Fruit fly (Drosophila melanogaster): ENCODE measurements around the gene Mst36Fa.

The Mst36Fa gene

DNA sequence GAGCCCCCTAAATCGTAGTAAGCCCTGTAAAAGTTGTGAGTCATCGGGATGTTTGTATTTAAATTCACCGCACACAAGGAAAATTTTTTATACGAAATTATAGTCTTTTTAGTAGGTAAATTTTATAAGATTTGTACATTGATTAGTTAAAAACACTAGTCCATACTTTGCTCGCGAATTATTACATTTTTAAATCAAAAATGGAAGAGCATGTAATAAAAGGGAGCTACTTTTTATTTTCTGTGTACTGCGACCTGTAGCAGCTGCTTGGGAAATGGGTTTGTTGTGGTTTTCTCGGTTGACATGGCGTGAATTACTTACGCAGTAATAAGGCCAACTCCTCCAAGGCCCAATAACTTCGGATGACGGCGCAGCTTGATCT lies 17.9 kb upstream of the Mst36Fa start:
- 0 out of 2 replicates have a peak, but pooled peaks have one; percentile 4 for TF ChIP-seq Adf1 (GFP tag; IDR thresholded peaks at IDR 0.05)
- peak; percentile 75 for TF ChIP-seq slbo (GFP tag; IDR thresholded peaks at IDR 0.05)
- TF ChIP-seq ttk (GFP tag; IDR thresholded peaks at IDR 0.05): peak; percentile 34; the same call in 1 of the 2 replicates
- peak; percentile 61 for TF ChIP-seq CG11504 (tag; optimal IDR thresholded peaks at IDR 0.05)
- TF ChIP-seq NC2β (GFP tag; optimal IDR thresholded peaks at IDR 0.05): peak; percentile 24
- TF ChIP-seq CG10979 (tag; optimal IDR thresholded peaks at IDR 0.05): peak; percentile 8
- TF ChIP-seq CG11456 (GFP tag; IDR thresholded peaks at IDR 0.05): 0 out of 3 replicates have a peak, but pooled peaks have one; percentile 34
- peak; percentile 38 for TF ChIP-seq CG16863 (GFP tag; optimal IDR thresholded peaks at IDR 0.05)
- TF ChIP-seq ind (GFP tag; optimal IDR thresholded peaks at IDR 0.05): peak; percentile 22
- no peak; the same call in 1 of the 2 replicates for TF ChIP-seq CG10366 (GFP tag; IDR thresholded peaks at IDR 0.05)
- TF ChIP-seq psq (GFP tag; optimal IDR thresholded peaks at IDR 0.05): no peak
- TF ChIP-seq sisA (GFP tag; IDR thresholded peaks at IDR 0.05): peak; percentile 36; the same call in 1 of the 2 replicates
- TF ChIP-seq repo (GFP tag; optimal IDR thresholded peaks at IDR 0.05): no peak
- TF ChIP-seq CG3407 (GFP tag; optimal IDR thresholded peaks at IDR 0.05): no peak
- TF ChIP-seq klu (GFP tag; IDR thresholded peaks at IDR 0.05): no peak
- no peak for TF ChIP-seq nerfin-1 (tag; optimal IDR thresholded peaks at IDR 0.05)
- no peak for TF ChIP-seq Lhr (GFP tag; optimal IDR thresholded peaks at IDR 0.05)
- no peak for TF ChIP-seq h (optimal IDR thresholded peaks at IDR 0.05)
- peak; percentile 62 for TF ChIP-seq CG11695 (GFP tag; IDR thresholded peaks at IDR 0.05)
- TF ChIP-seq sqz (GFP tag; optimal IDR thresholded peaks at IDR 0.05): no peak
- no peak for TF ChIP-seq stwl (tag; optimal IDR thresholded peaks at IDR 0.05)
- TF ChIP-seq CG11247 (GFP tag; IDR thresholded peaks at IDR 0.05): no peak
- no peak for TF ChIP-seq CG34224 (GFP tag; IDR thresholded peaks at IDR 0.05; ENCODE audit: partially characterized antibody)
- TF ChIP-seq E2f1 (GFP tag; IDR thresholded peaks at IDR 0.05): no peak
- 0 out of 2 replicates have a peak, but pooled peaks have one; percentile 19 for TF ChIP-seq HLH3B (GFP tag; IDR thresholded peaks at IDR 0.05)
- no peak for TF ChIP-seq CG10274 (GFP tag; optimal IDR thresholded peaks at IDR 0.05)
- TF ChIP-seq TFAM (GFP tag; optimal IDR thresholded peaks at IDR 0.05): no peak
- TF ChIP-seq CG31224 (GFP tag; IDR thresholded peaks at IDR 0.05): peak; percentile 9; the same call in 1 of the 2 replicates
- no peak for TF ChIP-seq ems (GFP tag; optimal IDR thresholded peaks at IDR 0.05)
- no peak for TF ChIP-seq knrl (GFP tag; IDR thresholded peaks at IDR 0.05; ENCODE audit: partially characterized antibody)
- no peak for TF ChIP-seq Rx (GFP tag; IDR thresholded peaks at IDR 0.05)
- peak; percentile 89 for TF ChIP-seq sens (GFP tag)
- no peak for TF ChIP-seq fd96Cb (tag; optimal IDR thresholded peaks at IDR 0.05)
- no peak for TF ChIP-seq nom (GFP tag; optimal IDR thresholded peaks at IDR 0.05)
- no peak for TF ChIP-seq CG15073 (GFP tag; optimal IDR thresholded peaks at IDR 0.05)
- peak; percentile 49; the same call in 1 of the 2 replicates for TF ChIP-seq Oaz (GFP tag; IDR thresholded peaks at IDR 0.05)
- TF ChIP-seq CG1647 (GFP tag; optimal IDR thresholded peaks at IDR 0.05): no peak
- TF ChIP-seq CG17385 (GFP tag; optimal IDR thresholded peaks at IDR 0.05): peak; percentile 18
- peak; percentile 48; the same call in 1 of the 3 replicates for TF ChIP-seq zfh1 (GFP tag; IDR thresholded peaks at IDR 0.05)
- TF ChIP-seq CG7839 (tag; optimal IDR thresholded peaks at IDR 0.05): peak; percentile 33
- TF ChIP-seq ci (GFP tag; IDR thresholded peaks at IDR 0.05): 0 out of 3 replicates have a peak, but pooled peaks have one; percentile 39
- no peak for TF ChIP-seq Doc2 (GFP tag; IDR thresholded peaks at IDR 0.05)
- no peak for TF ChIP-seq seq (GFP tag; IDR thresholded peaks at IDR 0.05)
- TF ChIP-seq chn (GFP tag; optimal IDR thresholded peaks at IDR 0.05): no peak
- no peak for TF ChIP-seq Six4 (GFP tag; optimal IDR thresholded peaks at IDR 0.05)
- TF ChIP-seq CG4424 (GFP tag; optimal IDR thresholded peaks at IDR 0.05): no peak
- no peak for TF ChIP-seq CG10431 (GFP tag; optimal IDR thresholded peaks at IDR 0.05)
- no peak for TF ChIP-seq Abd-B (GFP tag; optimal IDR thresholded peaks at IDR 0.05)
- TF ChIP-seq Taf1 (GFP tag; IDR thresholded peaks at IDR 0.05): 0 out of 2 replicates have a peak, but pooled peaks have one; percentile 22
- no peak for TF ChIP-seq CG14965 (GFP tag; optimal IDR thresholded peaks at IDR 0.05; ENCODE audit: borderline replicate concordance)
- no peak for TF ChIP-seq maf-S (GFP tag; optimal IDR thresholded peaks at IDR 0.05)
- TF ChIP-seq ATbp (GFP tag; optimal IDR thresholded peaks at IDR 0.05): peak; percentile 43

Data from whole organism, embryonic.